Worm (Caenorhabditis elegans): Measurements from ENCODE around the gene ephx-1.

ephx-1 gene

ce11 chrII:3961256-3961655 lies 43.5 kb upstream of the ephx-1 start:
- TF ChIP-seq ceh-31 (tag; optimal IDR thresholded peaks at IDR 0.05), result peak; percentile 17
- TF ChIP-seq fax-1 (tag; optimal IDR thresholded peaks at IDR 0.05), result no peak

ce11 chrII:3964302-3964885 lies 40.3 kb upstream of the ephx-1 start:
- TF ChIP-seq unc-42 (tag; optimal IDR thresholded peaks at IDR 0.05), result no peak
- TF ChIP-seq elt-4 (tag; optimal IDR thresholded peaks at IDR 0.05), result no peak
- no peak for TF ChIP-seq ttx-3 (tag; optimal IDR thresholded peaks at IDR 0.05)
- TF ChIP-seq sdc-2 (tag; optimal IDR thresholded peaks at IDR 0.05), result peak; percentile 29
- TF ChIP-seq fkh-10 (GFP tag; optimal IDR thresholded peaks at IDR 0.05), result no peak

DNA sequence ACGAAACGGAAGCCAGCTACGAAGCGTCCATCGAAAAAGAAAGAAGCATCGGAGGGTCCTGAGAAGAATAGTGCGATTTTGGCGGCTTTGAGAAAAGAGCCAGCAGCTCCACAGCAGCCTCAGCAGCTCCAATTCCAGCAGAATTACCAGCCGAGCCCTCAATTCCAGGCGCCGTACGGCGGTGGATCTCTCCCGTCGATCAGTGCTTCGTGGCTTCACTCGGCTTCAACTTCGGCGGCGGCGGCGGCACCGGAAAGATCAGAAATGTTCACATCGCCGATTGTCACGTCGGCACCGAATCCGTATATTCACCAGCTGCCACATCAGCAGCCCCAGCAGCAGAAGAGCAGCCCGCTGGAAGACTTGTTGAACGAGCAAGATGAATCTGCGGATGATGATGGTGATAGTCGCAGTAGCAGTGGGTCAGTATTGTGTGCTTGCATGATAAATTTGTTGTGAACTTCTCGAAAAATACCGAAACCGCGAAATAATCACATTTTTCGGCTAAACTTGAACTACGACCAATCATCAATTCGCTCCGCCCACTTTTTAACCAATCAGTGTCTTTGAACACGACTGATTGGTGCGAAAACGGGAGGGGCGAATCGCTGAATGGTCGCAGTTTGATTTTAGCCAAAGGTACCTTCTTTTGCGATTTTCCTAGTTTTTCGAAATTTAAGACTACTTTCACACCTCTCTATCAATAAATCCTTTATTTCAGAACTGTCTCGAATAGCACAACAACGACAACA lies 38.9 kb upstream of the ephx-1 start:
- TF ChIP-seq nfya-1 (tag; optimal IDR thresholded peaks at IDR 0.05) (peak; percentile 88), pha-4 (tag; optimal IDR thresholded peaks at IDR 0.05) (no peak)

- no peak for TF ChIP-seq lin-11 (tag; optimal IDR thresholded peaks at IDR 0.05)
- TF ChIP-seq ceh-14 (tag; optimal IDR thresholded peaks at IDR 0.05), result no peak
- no peak for TF ChIP-seq unc-86 (tag; optimal IDR thresholded peaks at IDR 0.05)
- TF ChIP-seq pha-2 (tag; optimal IDR thresholded peaks at IDR 0.05), result no peak
- no peak for TF ChIP-seq ceh-18 (tag; optimal IDR thresholded peaks at IDR 0.05)
- TF ChIP-seq Y22D7AL.16 (tag; optimal IDR thresholded peaks at IDR 0.05), result no peak
- no peak for TF ChIP-seq gmeb-2 (tag; optimal IDR thresholded peaks at IDR 0.05)
- TF ChIP-seq ceh-45 (GFP tag; IDR thresholded peaks at IDR 0.05), result no peak
- no peak for TF ChIP-seq ttx-3 (tag; optimal IDR thresholded peaks at IDR 0.05)
- no peak for TF ChIP-seq che-1 (tag; optimal IDR thresholded peaks at IDR 0.05)
- no peak for TF ChIP-seq unc-42 (tag; optimal IDR thresholded peaks at IDR 0.05)
- no peak for TF ChIP-seq nhr-232 (tag; optimal IDR thresholded peaks at IDR 0.05)
- TF ChIP-seq ets-4 (tag; optimal IDR thresholded peaks at IDR 0.05), result no peak
- no peak for TF ChIP-seq pros-1 (tag; optimal IDR thresholded peaks at IDR 0.05)
- TF ChIP-seq hlh-30 (tag; optimal IDR thresholded peaks at IDR 0.05; ENCODE audit: insufficient read depth), result no peak
- no peak for TF ChIP-seq fkh-10 (GFP tag; optimal IDR thresholded peaks at IDR 0.05)
- TF ChIP-seq ahr-1 (tag; optimal IDR thresholded peaks at IDR 0.05), result no peak
- TF ChIP-seq sox-2 (GFP tag; IDR thresholded peaks at IDR 0.05), result no peak
These were observed 37.7 kb upstream of the ephx-1 start for ce11 chrII:3967061-3967460.

DNA sequence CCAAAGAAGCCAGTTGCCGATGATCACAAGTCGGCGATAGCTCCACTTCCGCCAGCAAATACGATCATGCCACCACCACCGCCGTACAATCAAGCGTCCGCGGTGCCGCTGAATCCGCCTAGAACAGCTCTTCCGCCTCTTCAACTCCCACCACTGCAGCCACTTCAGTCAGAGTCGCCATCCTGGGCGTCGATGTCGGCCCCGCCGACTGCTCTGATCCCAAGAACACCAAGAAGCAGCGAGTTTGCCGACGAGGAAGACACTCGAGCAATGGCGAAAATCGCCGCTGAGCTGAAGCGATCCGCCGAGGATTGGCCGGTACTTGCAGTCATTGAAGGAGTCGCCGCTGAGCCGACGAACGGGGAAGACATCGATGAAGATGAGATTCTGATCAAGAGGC lies 36.6 kb upstream of the ephx-1 start:
- TF ChIP-seq pqm-1 (tag; optimal IDR thresholded peaks at IDR 0.05), result no peak
- TF ChIP-seq mec-3 (tag; optimal IDR thresholded peaks at IDR 0.05; ENCODE audit: borderline replicate concordance), result peak; percentile 34
- TF ChIP-seq ahr-1 (tag; optimal IDR thresholded peaks at IDR 0.05), result no peak
- no peak for TF ChIP-seq ceh-19 (GFP tag; optimal IDR thresholded peaks at IDR 0.05)
- no peak for TF ChIP-seq pax-1 (tag; optimal IDR thresholded peaks at IDR 0.05)
- no peak for TF ChIP-seq rnt-1 (tag; optimal IDR thresholded peaks at IDR 0.05)
- no peak for TF ChIP-seq eyg-1 (tag; optimal IDR thresholded peaks at IDR 0.05)

- TF ChIP-seq pag-3 (tag; optimal IDR thresholded peaks at IDR 0.05; ENCODE audit: borderline replicate concordance) (no peak), fax-1 (tag; optimal IDR thresholded peaks at IDR 0.05) (no peak), odd-2 (tag; optimal IDR thresholded peaks at IDR 0.05) (no peak)
These were observed 35.9 kb upstream of the ephx-1 start for ce11 chrII:3968808-3969207.

Measured in whole organism, late embryonic.